Worm (Caenorhabditis elegans): ENCODE results near the gene ule-5.

ule-5 gene

ce11 chrX:11917994-11918393, 35.1 kb downstream of the ule-5 start, which contains the start of gene Y62H9A.16:
Gene Y62H9A.16, plus strand, starts transcription at chrX:11918294.
- no peak for TF ChIP-seq sea-1 (GFP tag; conservative IDR thresholded peaks at IDR 0.05)
- no peak for TF ChIP-seq aly-1 (tag; optimal IDR thresholded peaks at IDR 0.05)
- TF ChIP-seq B0310.2 (tag; optimal IDR thresholded peaks at IDR 0.05) = no peak
- TF ChIP-seq hnd-1 (tag; optimal IDR thresholded peaks at IDR 0.05) = no peak
- TF ChIP-seq flt-1 (GFP tag; IDR thresholded peaks at IDR 0.05) = no peak
- TF ChIP-seq hmg-4 (GFP tag; optimal IDR thresholded peaks at IDR 0.05) = no peak
- no peak for TF ChIP-seq ets-7 (tag; optimal IDR thresholded peaks at IDR 0.05)
- TF ChIP-seq scrt-1 (GFP tag; IDR thresholded peaks at IDR 0.05) = no peak
- TF ChIP-seq tbx-37 (GFP tag; conservative IDR thresholded peaks at IDR 0.05) = no peak
- no peak for TF ChIP-seq F13C5.2 (tag; optimal IDR thresholded peaks at IDR 0.05)
- TF ChIP-seq ceh-36 (tag; optimal IDR thresholded peaks at IDR 0.05) = no peak

- TF ChIP-seq ceh-13 (GFP tag; optimal IDR thresholded peaks at IDR 0.05) (no peak), scrt-1 (GFP tag; IDR thresholded peaks at IDR 0.05) (no peak), sea-1 (GFP tag; conservative IDR thresholded peaks at IDR 0.05) (no peak), hmbx-1 (tag; optimal IDR thresholded peaks at IDR 0.05) (no peak), aly-1 (tag; optimal IDR thresholded peaks at IDR 0.05) (no peak), F13C5.2 (tag; optimal IDR thresholded peaks at IDR 0.05) (no peak), flt-1 (GFP tag; IDR thresholded peaks at IDR 0.05) (no peak)
These were observed 37.9 kb downstream of the ule-5 start, which contains the start of gene Y62H9A.14 for ce11 chrX:11920723-11921283. Gene Y62H9A.14, plus strand, starts transcription at chrX:11921233.

- TF ChIP-seq scrt-1 (GFP tag; IDR thresholded peaks at IDR 0.05) (no peak), sea-1 (GFP tag; conservative IDR thresholded peaks at IDR 0.05) (no peak), hmg-4 (GFP tag; optimal IDR thresholded peaks at IDR 0.05) (no peak), ets-7 (tag; optimal IDR thresholded peaks at IDR 0.05) (no peak), ceh-36 (tag; optimal IDR thresholded peaks at IDR 0.05) (no peak), pes-1 (GFP tag; IDR thresholded peaks at IDR 0.05) (no peak), aly-1 (tag; optimal IDR thresholded peaks at IDR 0.05) (no peak), tra-4 (tag; optimal IDR thresholded peaks at IDR 0.05) (no peak)
These were observed 41.2 kb downstream of the ule-5 start, which contains the start of gene F55G7.1 for ce11 chrX:11924158-11924557. Gene F55G7.1, plus strand, starts transcription at chrX:11924433.

DNA sequence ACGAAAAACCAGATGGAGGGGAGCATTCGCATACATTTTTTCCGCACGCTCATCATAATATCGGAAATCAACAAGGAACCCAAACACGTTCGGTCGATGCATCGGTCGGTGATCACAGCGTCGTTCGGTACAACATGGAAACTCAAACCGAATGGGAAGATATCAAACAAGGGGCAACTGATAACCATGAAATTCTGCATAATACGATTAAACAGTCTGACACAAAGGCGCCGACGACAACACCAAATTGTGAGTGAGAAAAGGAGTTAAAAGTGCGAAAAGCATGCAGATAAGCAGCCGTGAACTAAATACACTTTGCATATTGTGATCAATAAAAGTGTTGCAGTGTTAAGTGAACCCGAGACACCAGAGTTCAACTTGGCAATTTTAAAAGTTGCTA, 42.3 kb downstream of the ule-5 start:
- TF ChIP-seq ama-1 (optimal IDR thresholded peaks at IDR 0.05) (no peak), hnd-1 (tag; optimal IDR thresholded peaks at IDR 0.05) (no peak), scrt-1 (GFP tag; IDR thresholded peaks at IDR 0.05) (no peak), sea-1 (GFP tag; conservative IDR thresholded peaks at IDR 0.05) (no peak), hmg-4 (GFP tag; optimal IDR thresholded peaks at IDR 0.05) (no peak), flt-1 (GFP tag; IDR thresholded peaks at IDR 0.05) (no peak), tbx-37 (GFP tag; conservative IDR thresholded peaks at IDR 0.05) (no peak), ceh-36 (tag; optimal IDR thresholded peaks at IDR 0.05) (no peak), F13C5.2 (tag; optimal IDR thresholded peaks at IDR 0.05) (no peak), ets-7 (tag; optimal IDR thresholded peaks at IDR 0.05) (no peak), aly-1 (tag; optimal IDR thresholded peaks at IDR 0.05) (no peak), tbx-11 (GFP tag; IDR thresholded peaks at IDR 0.05) (no peak)

DNA sequence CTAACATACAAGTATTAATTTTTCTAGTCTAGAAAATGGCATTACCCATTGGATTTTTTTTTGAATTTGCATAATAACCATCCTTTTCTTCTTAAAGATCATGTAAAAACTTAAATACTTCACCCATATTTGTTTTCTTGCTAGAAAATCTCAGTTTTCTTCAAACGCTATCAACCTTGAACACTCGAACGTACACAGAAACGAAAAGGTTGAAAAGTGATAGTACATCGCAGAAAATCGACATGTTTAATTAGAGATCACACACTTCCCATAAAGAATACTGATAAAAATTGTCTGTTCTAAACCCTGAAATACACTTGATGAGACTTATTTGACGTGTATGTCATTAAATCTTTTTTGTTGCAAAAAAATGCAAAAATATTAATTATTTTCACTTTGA, 44.7 kb downstream of the ule-5 start, which contains the start of gene F55G7.4:
Gene F55G7.4 (plus strand): TSS at position 301 of the 400 bp plus-strand sequence.
- TF ChIP-seq pes-1 (GFP tag; IDR thresholded peaks at IDR 0.05) (no peak), tbx-37 (GFP tag; conservative IDR thresholded peaks at IDR 0.05) (no peak), B0310.2 (tag; optimal IDR thresholded peaks at IDR 0.05) (no peak), ceh-13 (GFP tag; optimal IDR thresholded peaks at IDR 0.05) (no peak)

DNA sequence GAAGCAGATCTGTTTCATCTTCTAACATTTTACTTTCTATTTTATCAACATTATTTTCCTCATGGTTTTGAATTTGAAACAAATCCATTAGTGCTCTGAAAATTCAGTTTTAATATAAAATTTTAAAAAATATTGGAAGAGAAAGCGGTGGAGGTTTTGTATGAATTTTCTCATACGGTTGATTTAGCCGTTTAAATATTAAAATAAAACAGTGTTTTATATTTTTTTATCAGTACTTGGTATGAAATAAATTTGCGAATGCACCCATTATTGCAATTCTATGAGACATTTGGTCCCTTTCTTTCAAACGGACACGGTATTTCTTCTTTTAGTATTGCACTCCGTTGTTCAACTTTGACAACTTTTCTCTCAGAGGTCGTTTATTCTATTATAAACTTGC, 48.6 kb downstream of the ule-5 start, which contains the start of gene dot-1.4:
Gene dot-1.4 (minus strand): TSS at position 101 of the 400 bp plus-strand sequence.
- TF ChIP-seq ceh-13 (GFP tag; optimal IDR thresholded peaks at IDR 0.05) (no peak), scrt-1 (GFP tag; IDR thresholded peaks at IDR 0.05) (no peak), F13C5.2 (tag; optimal IDR thresholded peaks at IDR 0.05) (no peak), flt-1 (GFP tag; IDR thresholded peaks at IDR 0.05) (no peak), hmbx-1 (tag; optimal IDR thresholded peaks at IDR 0.05) (no peak), B0310.2 (tag; optimal IDR thresholded peaks at IDR 0.05) (no peak), ceh-36 (tag; optimal IDR thresholded peaks at IDR 0.05) (no peak), ama-1 (optimal IDR thresholded peaks at IDR 0.05) (no peak), hmg-4 (GFP tag; optimal IDR thresholded peaks at IDR 0.05) (no peak), aly-1 (tag; optimal IDR thresholded peaks at IDR 0.05) (no peak), tra-4 (tag; optimal IDR thresholded peaks at IDR 0.05) (no peak)

DNA sequence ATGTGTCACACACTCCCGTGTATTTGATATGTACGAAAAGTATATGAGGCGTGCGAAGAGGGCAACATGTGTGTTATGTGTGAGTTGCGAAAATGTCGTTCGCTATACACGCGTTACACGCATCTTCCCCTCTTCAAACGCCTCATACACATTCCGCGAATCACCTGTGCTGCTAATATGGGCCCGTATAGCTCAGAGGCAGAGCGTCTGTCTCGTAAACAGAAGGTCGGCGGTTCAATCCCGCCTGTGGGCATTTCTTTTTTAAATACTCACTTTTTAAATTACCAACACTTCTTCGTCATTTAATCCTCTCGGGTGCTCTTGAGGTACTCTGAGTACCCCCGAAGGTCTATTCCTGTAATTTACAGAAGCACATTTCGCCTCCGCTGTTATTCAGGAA, 50.6 kb downstream of the ule-5 start:
- TF ChIP-seq hmg-4 (GFP tag; optimal IDR thresholded peaks at IDR 0.05) (no peak), ama-1 (optimal IDR thresholded peaks at IDR 0.05) (no peak), hmbx-1 (tag; optimal IDR thresholded peaks at IDR 0.05) (no peak), ets-7 (tag; optimal IDR thresholded peaks at IDR 0.05) (no peak), sea-1 (GFP tag; conservative IDR thresholded peaks at IDR 0.05) (no peak), tbx-37 (GFP tag; conservative IDR thresholded peaks at IDR 0.05) (no peak), scrt-1 (GFP tag; IDR thresholded peaks at IDR 0.05) (no peak), flt-1 (GFP tag; IDR thresholded peaks at IDR 0.05) (no peak), B0310.2 (tag; optimal IDR thresholded peaks at IDR 0.05) (no peak), ceh-13 (GFP tag; optimal IDR thresholded peaks at IDR 0.05) (no peak), pes-1 (GFP tag; IDR thresholded peaks at IDR 0.05) (no peak), ceh-36 (tag; optimal IDR thresholded peaks at IDR 0.05) (no peak), F13C5.2 (tag; optimal IDR thresholded peaks at IDR 0.05) (no peak), hnd-1 (tag; optimal IDR thresholded peaks at IDR 0.05) (no peak), aly-1 (tag; optimal IDR thresholded peaks at IDR 0.05) (no peak), tra-4 (tag; optimal IDR thresholded peaks at IDR 0.05) (no peak)
